Worm (Caenorhabditis elegans): ENCODE data around the gene C33F10.12.

C33F10.12 gene

ce11 chrII:4874335-4874861, 36.8 kb upstream of the C33F10.12 start, which contains the start of gene F11G11.15:
Gene F11G11.15 (plus strand): TSS chrII:4874845.
- TF ChIP-seq mdl-1 (tag; optimal IDR thresholded peaks at IDR 0.05): peak in 1 of 2 experiments; percentile 31
- no peak for TF ChIP-seq jun-1 (tag; optimal IDR thresholded peaks at IDR 0.05)
- peak; percentile 68 for TF ChIP-seq nhr-48 (tag; optimal IDR thresholded peaks at IDR 0.05)
- no peak for TF ChIP-seq dmd-9 (GFP tag; IDR thresholded peaks at IDR 0.05)
- TF ChIP-seq spr-1 (tag; optimal IDR thresholded peaks at IDR 0.05): no peak
- no peak for TF ChIP-seq F49E8.2 (tag; optimal IDR thresholded peaks at IDR 0.05; ENCODE audit: borderline replicate concordance)
- no peak for TF ChIP-seq hif-1 (tag; optimal IDR thresholded peaks at IDR 0.05)
- TF ChIP-seq nhr-10 (tag; optimal IDR thresholded peaks at IDR 0.05): no peak
- no peak for TF ChIP-seq D1046.2 (GFP tag; IDR thresholded peaks at IDR 0.05)
- peak; percentile 45 for TF ChIP-seq hlh-11 (tag; optimal IDR thresholded peaks at IDR 0.05)
- no peak for TF ChIP-seq pqm-1 (tag; optimal IDR thresholded peaks at IDR 0.05)
- TF ChIP-seq nhr-76 (tag; optimal IDR thresholded peaks at IDR 0.05): no peak
- peak; percentile 96 for TF ChIP-seq aha-1 (tag)
- TF ChIP-seq egl-27 (tag; optimal IDR thresholded peaks at IDR 0.05): no peak
- TF ChIP-seq nhr-77 (tag; optimal IDR thresholded peaks at IDR 0.05): no peak
- peak; percentile 81 for TF ChIP-seq mxl-3 (GFP tag; optimal IDR thresholded peaks at IDR 0.05)
- no peak for TF ChIP-seq nhr-237 (tag; optimal IDR thresholded peaks at IDR 0.05)
- TF ChIP-seq nhr-28 (tag; optimal IDR thresholded peaks at IDR 0.05): peak; percentile 33
- TF ChIP-seq hlh-30 (tag; optimal IDR thresholded peaks at IDR 0.05; ENCODE audit: insufficient read depth): peak; percentile 66

DNA sequence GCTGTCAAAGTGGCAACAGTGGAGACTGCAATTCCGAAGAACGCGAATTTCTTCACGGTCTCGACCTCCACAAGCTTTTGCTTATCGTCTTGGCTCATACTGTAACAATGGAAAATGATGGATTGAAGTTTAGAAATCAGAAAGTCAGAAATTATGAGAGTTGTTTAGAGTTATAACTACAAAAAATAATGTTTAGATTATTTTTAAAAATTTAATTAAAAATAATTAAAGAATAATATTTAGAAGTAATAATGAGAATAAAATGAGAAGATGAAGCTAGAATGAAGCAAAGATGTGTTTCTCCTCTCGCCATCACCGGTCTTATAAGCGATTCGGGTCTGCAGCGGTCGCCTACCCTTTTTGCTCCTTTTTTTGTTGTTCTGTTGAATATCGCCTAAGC, 35.5 kb upstream of the C33F10.12 start, which contains the start of gene col-73:
TSS of gene col-73 (minus strand) at position 101 of the 400 bp plus-strand sequence.
- TF ChIP-seq nhr-48 (tag; optimal IDR thresholded peaks at IDR 0.05): no peak

ce11 chrII:4872359-4872758, 34.8 kb upstream of the C33F10.12 start:
- TF ChIP-seq Y48G9A.11 (GFP tag; IDR thresholded peaks at IDR 0.05): 0 out of 2 replicates have a peak, but pooled peaks have one; percentile 13
- TF ChIP-seq T26A8.4 (GFP tag; IDR thresholded peaks at IDR 0.05): 0 out of 2 replicates have a peak, but pooled peaks have one; percentile 17
- 0 out of 2 replicates have a peak, but pooled peaks have one; percentile 24 for TF ChIP-seq F26F4.8 (GFP tag; conservative IDR thresholded peaks at IDR 0.05)
- 0 out of 4 replicates have a peak, but pooled peaks of 1 of the 2 experiments have one; percentile 49 for TF ChIP-seq madf-5 (GFP tag; IDR thresholded peaks at IDR 0.05)
- TF ChIP-seq set-16 (GFP tag; IDR thresholded peaks at IDR 0.05): peak; percentile 98

ce11 chrII:4871834-4872233, 34.3 kb upstream of the C33F10.12 start:
- TF ChIP-seq nhr-48 (tag; optimal IDR thresholded peaks at IDR 0.05) (no peak), ceh-82 (tag; optimal IDR thresholded peaks at IDR 0.05) (peak; percentile 20)

- TF ChIP-seq lin-13 (GFP tag; optimal IDR thresholded peaks at IDR 0.05): no peak
- no peak for TF ChIP-seq ceh-20 (GFP tag; IDR thresholded peaks at IDR 0.05)
- TF ChIP-seq ztf-11 (tag; optimal IDR thresholded peaks at IDR 0.05): no peak
- no peak for TF ChIP-seq nhr-6 (tag; optimal IDR thresholded peaks at IDR 0.05)
- no peak for TF ChIP-seq php-3 (GFP tag; IDR thresholded peaks at IDR 0.05)
- no peak for TF ChIP-seq F26F4.8 (GFP tag; conservative IDR thresholded peaks at IDR 0.05)
- TF ChIP-seq aly-2 (tag; optimal IDR thresholded peaks at IDR 0.05): no peak
- no peak for TF ChIP-seq nhr-48 (tag; optimal IDR thresholded peaks at IDR 0.05)
- TF ChIP-seq set-16 (GFP tag; IDR thresholded peaks at IDR 0.05): no peak
- TF ChIP-seq nhr-10 (tag; optimal IDR thresholded peaks at IDR 0.05): no peak
- no peak for TF ChIP-seq unc-130 (GFP tag; optimal IDR thresholded peaks at IDR 0.05)
- TF ChIP-seq nhr-77 (tag; optimal IDR thresholded peaks at IDR 0.05): no peak
- TF ChIP-seq Y5F2A.4 (GFP tag; optimal IDR thresholded peaks at IDR 0.05): no peak
These were observed 33.1 kb upstream of the C33F10.12 start, which contains the start of gene col-20 for ce11 chrII:4870691-4871090. Gene col-20 (minus strand): TSS chrII:4870791.
